Fruit fly (Drosophila melanogaster): ENCODE measurements around the gene Gclc.

Gclc gene

DNA sequence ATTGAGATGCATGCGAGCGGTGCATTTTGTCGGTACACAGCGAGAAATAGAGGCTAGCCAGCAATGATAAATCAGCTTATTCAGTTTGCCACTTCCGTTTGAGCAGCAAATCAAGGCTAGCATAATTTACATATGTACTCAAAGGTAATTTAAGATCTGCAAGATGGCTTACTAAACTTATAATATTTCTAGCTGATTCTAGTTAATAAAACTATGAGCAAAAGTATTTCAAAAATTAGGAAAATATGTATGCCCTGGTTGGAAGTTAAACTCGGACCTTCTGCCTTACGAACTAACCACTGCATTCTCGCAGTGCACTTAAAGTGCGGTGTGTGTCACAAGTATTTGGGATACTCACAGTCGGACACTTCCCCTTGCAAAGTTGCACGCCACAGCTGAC is 6.9 kb upstream of the Gclc start (continued):
- TF ChIP-seq CG32006 (GFP tag; optimal IDR thresholded peaks at IDR 0.05) (peak; percentile 85), CG6276 (GFP tag; optimal IDR thresholded peaks at IDR 0.05) (peak; percentile 66), CG6792 (GFP tag; optimal IDR thresholded peaks at IDR 0.05) (peak; percentile 25), OdsH (GFP tag; optimal IDR thresholded peaks at IDR 0.05) (peak; percentile 41), fd59A (GFP tag; optimal IDR thresholded peaks at IDR 0.05) (peak; percentile 36), Met (GFP tag; optimal IDR thresholded peaks at IDR 0.05) (no peak), Smox (GFP tag; optimal IDR thresholded peaks at IDR 0.05) (no peak), fkh (GFP tag; optimal IDR thresholded peaks at IDR 0.05) (no peak), CG11902 (GFP tag; optimal IDR thresholded peaks at IDR 0.05) (peak; percentile 5), CG34406 (GFP tag; optimal IDR thresholded peaks at IDR 0.05) (no peak), dac (GFP tag; optimal IDR thresholded peaks at IDR 0.05) (peak; percentile 47), CG10631 (GFP tag; optimal IDR thresholded peaks at IDR 0.05) (peak; percentile 30)

DNA sequence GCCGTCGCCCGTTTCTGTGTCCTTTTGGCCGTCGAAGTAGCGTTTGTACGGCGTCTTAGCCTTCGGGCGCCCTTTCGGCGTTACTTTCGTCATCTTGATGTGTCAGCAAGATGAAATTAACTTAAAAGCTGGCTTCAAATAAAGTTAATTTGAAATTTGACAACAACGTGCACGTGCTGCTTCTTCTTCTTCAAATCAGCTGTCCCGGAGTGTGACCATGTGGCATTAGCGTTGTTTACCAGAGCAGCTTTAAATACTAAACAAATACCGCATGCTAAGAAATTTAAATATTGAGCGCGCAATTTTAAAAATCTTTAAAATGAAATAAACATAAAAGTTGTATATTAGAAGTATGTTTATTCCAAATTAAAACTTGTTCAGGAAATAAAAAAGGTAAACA is 5.0 kb upstream of the Gclc start, which contains the start of gene CG2260:
Gene CG2260 (minus strand): TSS at position 209 of the 400 bp plus-strand sequence.
- TF ChIP-seq Eip78C (GFP tag) (peak; percentile 39), CG3919 (GFP tag; optimal IDR thresholded peaks at IDR 0.05) (no peak), svp (GFP tag) (no peak), CG4318 (GFP tag; optimal IDR thresholded peaks at IDR 0.05) (no peak), Sox15 (GFP tag; optimal IDR thresholded peaks at IDR 0.05) (no peak), CG6276 (GFP tag; optimal IDR thresholded peaks at IDR 0.05) (no peak), CG11762 (GFP tag; optimal IDR thresholded peaks at IDR 0.05; ENCODE audit: insufficient read depth) (no peak)

DNA sequence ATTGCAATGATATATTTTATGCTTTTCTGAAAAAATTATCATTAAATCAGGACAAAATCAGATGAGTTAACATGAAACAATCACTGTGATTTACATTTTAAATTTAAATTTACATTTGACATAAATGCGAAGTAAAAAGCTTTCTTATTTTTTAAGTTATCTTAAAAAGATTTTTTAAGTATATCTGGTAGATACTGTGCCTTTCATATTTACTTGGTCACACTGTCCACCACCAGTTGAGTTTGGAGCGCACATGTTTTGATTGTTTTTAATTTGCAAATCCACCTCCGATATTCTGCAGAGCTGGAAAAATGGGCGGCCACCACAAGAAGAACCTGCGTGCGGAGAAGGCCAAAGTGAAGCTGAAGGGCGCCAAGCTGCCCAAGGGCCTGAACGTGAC is 866 bp upstream of the Gclc start, which contains the start of gene CG1575:
Gene CG1575 (plus strand): TSS at position 200 of the 400 bp plus-strand sequence.
- TF ChIP-seq Hr39 (GFP tag; optimal IDR thresholded peaks at IDR 0.05) (no peak), CG10669 (GFP tag; optimal IDR thresholded peaks at IDR 0.05) (no peak), fkh (GFP tag; optimal IDR thresholded peaks at IDR 0.05) (no peak), Eip75B (GFP tag; optimal IDR thresholded peaks at IDR 0.05) (no peak), Sox15 (GFP tag; optimal IDR thresholded peaks at IDR 0.05) (no peak), CG8319 (GFP tag; optimal IDR thresholded peaks at IDR 0.05) (no peak), CG4318 (GFP tag; optimal IDR thresholded peaks at IDR 0.05) (no peak), Eip78C (GFP tag) (no peak), Sox14 (GFP tag; optimal IDR thresholded peaks at IDR 0.05) (no peak), Met (GFP tag; optimal IDR thresholded peaks at IDR 0.05) (no peak), fd85E (GFP tag; optimal IDR thresholded peaks at IDR 0.05) (no peak), Smox (GFP tag; optimal IDR thresholded peaks at IDR 0.05) (no peak), CG34406 (GFP tag; optimal IDR thresholded peaks at IDR 0.05) (no peak), Lpt (GFP tag; optimal IDR thresholded peaks at IDR 0.05) (no peak), eg (GFP tag; IDR thresholded peaks at IDR 0.05) (no peak), CG3919 (GFP tag; optimal IDR thresholded peaks at IDR 0.05) (no peak), Hr38 (GFP tag; optimal IDR thresholded peaks at IDR 0.05) (no peak), CG11762 (GFP tag; optimal IDR thresholded peaks at IDR 0.05; ENCODE audit: insufficient read depth) (no peak), CG6808 (GFP tag; optimal IDR thresholded peaks at IDR 0.05) (no peak)

DNA sequence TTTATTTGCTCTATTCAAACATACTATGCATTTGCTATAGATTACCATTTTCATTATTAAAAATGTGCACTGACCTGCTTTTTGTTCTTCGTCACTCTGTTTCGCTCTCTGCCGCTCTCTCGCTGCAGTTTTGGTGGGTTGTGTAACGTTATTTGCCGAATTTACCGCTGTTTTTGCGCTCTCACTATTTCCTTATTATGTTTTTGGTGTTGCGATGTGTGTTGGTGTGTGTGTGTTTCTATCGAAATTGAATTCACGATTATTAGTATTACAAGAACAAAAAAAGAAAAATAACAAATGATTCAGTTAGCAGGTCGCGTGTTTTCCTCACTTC is 637 bp downstream of the Gclc start:
- no peak for TF ChIP-seq CG8319 (GFP tag; optimal IDR thresholded peaks at IDR 0.05)
- no peak for TF ChIP-seq CG6808 (GFP tag; optimal IDR thresholded peaks at IDR 0.05)
- no peak for TF ChIP-seq Eip78C (GFP tag)
- TF ChIP-seq CG8632 (GFP tag; optimal IDR thresholded peaks at IDR 0.05) = no peak

DNA sequence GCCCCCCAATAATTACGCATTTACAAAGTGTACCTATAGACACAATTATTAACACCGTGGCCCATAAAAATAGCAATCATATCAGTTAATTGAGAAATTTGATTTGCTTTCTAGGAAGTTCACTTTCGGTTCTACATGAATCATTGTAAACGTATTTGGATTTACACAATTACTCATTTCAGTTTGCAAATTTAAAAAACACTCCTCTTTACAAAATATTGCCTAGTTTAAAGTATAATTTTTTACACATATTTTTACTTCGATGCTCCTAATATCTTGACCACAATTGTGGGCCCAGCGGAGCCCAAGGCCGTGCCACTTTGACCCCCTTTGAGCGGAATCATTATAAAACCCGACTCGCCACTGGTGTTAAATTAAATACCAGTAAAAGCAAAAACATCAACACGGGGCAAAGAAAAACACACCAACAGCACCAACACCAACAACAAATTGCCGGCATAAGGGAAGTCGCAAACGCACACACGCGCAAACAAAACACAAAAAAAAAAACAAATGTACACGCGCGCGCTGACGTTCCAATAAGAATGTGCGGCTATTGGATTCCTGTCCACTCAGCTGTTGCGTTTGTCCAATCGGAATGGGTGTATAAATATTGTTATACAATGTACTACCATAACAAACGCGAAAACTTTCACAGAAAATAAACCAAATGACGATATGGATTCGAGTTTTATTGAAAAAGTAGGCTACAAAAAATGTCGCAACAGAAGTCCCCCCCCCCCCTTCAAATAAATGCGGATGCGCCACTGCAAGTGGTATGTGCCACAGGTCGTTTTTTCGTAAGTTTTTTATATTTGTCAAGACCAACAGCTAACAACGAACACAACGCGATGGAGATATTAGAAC is 1.2 kb downstream of the Gclc start:
- TF ChIP-seq cyc (GFP tag; optimal IDR thresholded peaks at IDR 0.05) (peak; percentile 10), OdsH (GFP tag; optimal IDR thresholded peaks at IDR 0.05) (peak; percentile 7), Eip93F (GFP tag; optimal IDR thresholded peaks at IDR 0.05) (no peak), CG11762 (GFP tag; optimal IDR thresholded peaks at IDR 0.05; ENCODE audit: insufficient read depth) (no peak), CG6808 (GFP tag; optimal IDR thresholded peaks at IDR 0.05) (no peak), fd59A (GFP tag; optimal IDR thresholded peaks at IDR 0.05) (no peak), CG3919 (GFP tag; optimal IDR thresholded peaks at IDR 0.05) (peak; percentile 18), CG6854 (GFP tag; optimal IDR thresholded peaks at IDR 0.05) (no peak), lz (GFP tag; optimal IDR thresholded peaks at IDR 0.05) (peak; percentile 23), achi (GFP tag; optimal IDR thresholded peaks at IDR 0.05) (peak; percentile 33), Hr4 (GFP tag; optimal IDR thresholded peaks at IDR 0.05) (no peak), esn (GFP tag; optimal IDR thresholded peaks at IDR 0.05) (peak; percentile 5), pdm3 (GFP tag; optimal IDR thresholded peaks at IDR 0.05) (peak; percentile 8), Blimp-1 (GFP tag; optimal IDR thresholded peaks at IDR 0.05) (no peak), CG32006 (GFP tag; optimal IDR thresholded peaks at IDR 0.05) (peak; percentile 23), fd85E (GFP tag; optimal IDR thresholded peaks at IDR 0.05) (no peak), CG15336 (GFP tag; IDR thresholded peaks at IDR 0.05) (0 out of 2 replicates have a peak, but pooled peaks have one; percentile 33), fkh (GFP tag; optimal IDR thresholded peaks at IDR 0.05) (peak; percentile 37), CG10669 (GFP tag; optimal IDR thresholded peaks at IDR 0.05) (peak; percentile 25), Lpt (GFP tag; optimal IDR thresholded peaks at IDR 0.05) (no peak), Sox102F (GFP tag; optimal IDR thresholded peaks at IDR 0.05) (peak; percentile 7), CG11902 (GFP tag; optimal IDR thresholded peaks at IDR 0.05) (no peak)

Measured in whole organism, prepupa.